Fruit fly (Drosophila melanogaster) whole organism, embryonic: Measurements from ENCODE around the gene dhd.
A peak's percentile ranks its signal among the peaks of the same experiment; 100 is the strongest.

Source experiments
- B-H1 ChIP-seq: fragments of 200-800 bp; sonication (Bioruptor generic); IDR thresholded peaks from 3 replicates; pipeline ENCODE4 v1.3.6; 2022; ENCODE audit warnings: missing biosample characterization, missing genetic modification characterization
- Bgb ChIP-seq: fragments of 200-800 bp; sonication (Bioruptor generic); IDR thresholded peaks from 2 replicates; pipeline ENCODE4 v1.3.6; 2022; ENCODE audit warnings: missing biosample characterization, missing genetic modification characterization; ENCODE audit not compliant: partially characterized antibody
- CG10543 ChIP-seq: fragments of 200-800 bp; sonication (Bioruptor generic); optimal IDR thresholded peaks from 3 replicates; lab custom pipeline; 2017; ENCODE audit warnings: missing biosample characterization, mild to moderate bottlenecking, missing genetic modification characterization, moderate library complexity
- CG12659 ChIP-seq: fragments of 200-800 bp; sonication (Bioruptor generic); optimal IDR thresholded peaks from 3 replicates; lab custom pipeline; 2017; ENCODE audit warnings: mild to moderate bottlenecking, missing biosample characterization, missing genetic modification reagents, missing genetic modification characterization
- CG13123 ChIP-seq: fragments of 200-800 bp; sonication (Bioruptor generic); optimal IDR thresholded peaks from 2 replicates; lab custom pipeline; 2016; ENCODE audit warnings: missing biosample characterization, missing genetic modification characterization
- CG13296 ChIP-seq: fragments of 200-800 bp; sonication (Bioruptor generic); optimal IDR thresholded peaks from 3 replicates; lab custom pipeline; 2018; ENCODE audit warnings: missing biosample characterization, mild to moderate bottlenecking, missing genetic modification characterization
- CG14050 ChIP-seq: fragments of 200-800 bp; sonication (Bioruptor generic); IDR thresholded peaks from 3 replicates; pipeline ENCODE4 v1.3.6; 2022; ENCODE audit warnings: missing biosample characterization, missing genetic modification characterization
- CG15601 ChIP-seq: fragments of 200-800 bp; sonication (Bioruptor generic); optimal IDR thresholded peaks from 3 replicates; lab custom pipeline; 2019; ENCODE audit warnings: missing biosample characterization, mild to moderate bottlenecking, missing genetic modification characterization, moderate library complexity
- CG17328 ChIP-seq: fragments of 200-800 bp; sonication (Bioruptor generic); IDR thresholded peaks from 2 replicates; pipeline ENCODE4 v1.3.6; 2022; ENCODE audit warnings: missing biosample characterization, missing genetic modification characterization
- CG18476 ChIP-seq: fragments of 200-800 bp; sonication (Bioruptor generic); optimal IDR thresholded peaks from 2 replicates; lab custom pipeline; 2016; ENCODE audit warnings: missing biosample characterization, mild to moderate bottlenecking, missing genetic modification characterization
- CG18599 ChIP-seq: fragments of 200-800 bp; sonication (Bioruptor generic); optimal IDR thresholded peaks from 3 replicates; lab custom pipeline; 2017; ENCODE audit warnings: missing biosample characterization, missing genetic modification characterization, mild to moderate bottlenecking, moderate library complexity, missing genetic modification reagents
- CG2199 ChIP-seq: fragments of 200-800 bp; sonication (Bioruptor generic); IDR thresholded peaks from 3 replicates; pipeline ENCODE4 v1.3.6; 2022; ENCODE audit warnings: missing biosample characterization, missing genetic modification characterization
- CG2202 ChIP-seq: fragments of 200-800 bp; sonication (Bioruptor generic); optimal IDR thresholded peaks from 2 replicates; lab custom pipeline; 2018; ENCODE audit warnings: missing biosample characterization, mild to moderate bottlenecking, missing genetic modification characterization
- CG31365 ChIP-seq: fragments of 200-800 bp; sonication (Bioruptor generic); optimal IDR thresholded peaks from 2 replicates; lab custom pipeline; 2018; ENCODE audit warnings: missing biosample characterization, mild to moderate bottlenecking, missing genetic modification characterization
- CG4360 ChIP-seq: fragments of 200-800 bp; sonication (Bioruptor generic); IDR thresholded peaks from 2 replicates; pipeline ENCODE4 v1.3.6; 2022; ENCODE audit warnings: missing biosample characterization, missing genetic modification characterization
- CG4404 ChIP-seq: fragments of 200-800 bp; sonication (Bioruptor generic); IDR thresholded peaks from 2 replicates; pipeline ENCODE4 v1.3.6; 2022; ENCODE audit warnings: missing biosample characterization, missing genetic modification characterization
- CG4854 ChIP-seq: fragments of 200-800 bp; sonication (Bioruptor generic); optimal IDR thresholded peaks from 2 replicates; lab custom pipeline; 2016; ENCODE audit warnings: missing biosample characterization, missing genetic modification characterization, inconsistent platforms
- CG5245 ChIP-seq: fragments of 200-800 bp; sonication (Bioruptor generic); optimal IDR thresholded peaks from 3 replicates; lab custom pipeline; 2016; ENCODE audit warnings: missing biosample characterization, missing genetic modification characterization
- CG6791 ChIP-seq: fragments of 200-800 bp; sonication (Bioruptor generic); IDR thresholded peaks from 3 replicates; pipeline ENCODE4 v1.3.6; 2022; ENCODE audit warnings: missing biosample characterization, missing genetic modification characterization; ENCODE audit not compliant: partially characterized antibody
- CG7745 ChIP-seq: fragments of 200-800 bp; sonication (Bioruptor generic); optimal IDR thresholded peaks from 2 replicates; lab custom pipeline; 2018; ENCODE audit warnings: missing biosample characterization, mild to moderate bottlenecking, missing genetic modification characterization, moderate library complexity
- CG8281 ChIP-seq: fragments of 200-800 bp; sonication (Bioruptor generic); optimal IDR thresholded peaks from 2 replicates; lab custom pipeline; 2018; ENCODE audit warnings: missing biosample characterization, mild to moderate bottlenecking, missing genetic modification characterization, moderate library complexity
- CoRest ChIP-seq: fragments of 200-800 bp; sonication (Bioruptor generic); optimal IDR thresholded peaks from 3 replicates; lab custom pipeline; 2018; ENCODE audit warnings: missing biosample characterization, mild to moderate bottlenecking, missing genetic modification characterization, moderate library complexity
- Dip2 ChIP-seq: fragments of 200-800 bp; sonication (Bioruptor generic); IDR thresholded peaks from 2 replicates; pipeline ENCODE4 v1.3.6; 2022; ENCODE audit warnings: missing biosample characterization, missing genetic modification characterization
- H15 ChIP-seq: fragments of 200-800 bp; sonication (Bioruptor generic); IDR thresholded peaks from 3 replicates; pipeline ENCODE4 v1.3.6; 2022; ENCODE audit warnings: missing biosample characterization, missing genetic modification characterization
- Lhr ChIP-seq: fragments of 200-800 bp; sonication (Bioruptor generic); optimal IDR thresholded peaks from 3 replicates; lab custom pipeline; 2017; ENCODE audit warnings: mild to moderate bottlenecking, missing biosample characterization, missing genetic modification reagents, missing genetic modification characterization
- Lpt ChIP-seq: fragments of >200 bp; optimal IDR thresholded peaks from 2 replicates; lab custom pipeline; 2018; ENCODE audit warnings: missing biosample characterization, missing genetic modification characterization
- MESR4 ChIP-seq: fragments of 200-800 bp; sonication (Bioruptor generic); optimal IDR thresholded peaks from 2 replicates; lab custom pipeline; 2018; ENCODE audit warnings: missing biosample characterization, mild to moderate bottlenecking, missing genetic modification characterization, moderate library complexity
- Poxn ChIP-seq: fragments of 200-800 bp; sonication (Bioruptor generic); IDR thresholded peaks from 2 replicates; pipeline ENCODE4 v1.3.6; 2022; ENCODE audit warnings: missing biosample characterization, missing genetic modification characterization
- Sry-δ ChIP-seq: fragments of 200-800 bp; sonication (Bioruptor generic); optimal IDR thresholded peaks from 2 replicates; lab custom pipeline; 2016; ENCODE audit warnings: missing biosample characterization, missing genetic modification characterization
- Taf1 ChIP-seq: fragments of 200-800 bp; sonication (Bioruptor generic); IDR thresholded peaks from 2 replicates; pipeline ENCODE4 v1.3.6; 2022; ENCODE audit warnings: missing biosample characterization, missing genetic modification characterization
- bab2 ChIP-seq: fragments of 200-800 bp; sonication (Bioruptor generic); optimal IDR thresholded peaks from 2 replicates; lab custom pipeline; 2016; ENCODE audit warnings: missing biosample characterization, missing genetic modification characterization
- dimm ChIP-seq: fragments of 200-800 bp; sonication (Bioruptor generic); IDR thresholded peaks from 2 replicates; pipeline ENCODE4 v1.3.6; 2022; ENCODE audit warnings: missing biosample characterization, missing genetic modification characterization
- ems ChIP-seq: fragments of 200-800 bp; sonication (Bioruptor generic); optimal IDR thresholded peaks from 3 replicates; lab custom pipeline; 2016; ENCODE audit warnings: missing biosample characterization, missing genetic modification characterization
- esg ChIP-seq: fragments of 200-800 bp; sonication (Bioruptor generic); conservative IDR thresholded peaks from 2 replicates; pipeline ENCODE4 v1.3.6; 2022; ENCODE audit warnings: missing biosample characterization, missing genetic modification characterization
- eyg ChIP-seq: fragments of 200-800 bp; sonication (Bioruptor generic); optimal IDR thresholded peaks from 3 replicates; lab custom pipeline; 2016; ENCODE audit warnings: missing biosample characterization, missing genetic modification characterization
- gem ChIP-seq: fragments of 200-800 bp; sonication (Bioruptor generic); optimal IDR thresholded peaks from 2 replicates; lab custom pipeline; 2019; ENCODE audit warnings: missing biosample characterization, mild to moderate bottlenecking, missing genetic modification characterization, moderate library complexity
- gsb-n ChIP-seq: fragments of 200-800 bp; sonication (Bioruptor generic); optimal IDR thresholded peaks from 3 replicates; lab custom pipeline; 2018; ENCODE audit warnings: missing biosample characterization, mild to moderate bottlenecking, missing genetic modification characterization
- insv ChIP-seq, 2 experiments: fragments of 200-800 bp; sonication (Bioruptor generic); optimal IDR thresholded peaks; 3 replicates each; lab custom pipeline; 2016 to 2018; ENCODE audit warnings: missing biosample characterization in 2 of 2, missing genetic modification characterization in 2 of 2
- knrl ChIP-seq: fragments of 200-800 bp; sonication (Bioruptor generic); IDR thresholded peaks from 3 replicates; pipeline ENCODE4 v1.3.6; 2022; ENCODE audit warnings: missing biosample characterization, missing genetic modification characterization; ENCODE audit not compliant: partially characterized antibody
- lilli ChIP-seq: fragments of 200-800 bp; sonication (Bioruptor generic); optimal IDR thresholded peaks from 3 replicates; lab custom pipeline; 2016; ENCODE audit warnings: missing biosample characterization, missing genetic modification characterization
- nmo ChIP-seq: fragments of 200-800 bp; sonication (Bioruptor generic); optimal IDR thresholded peaks from 2 replicates; lab custom pipeline; 2018; ENCODE audit warnings: missing biosample characterization, mild to moderate bottlenecking, missing genetic modification characterization, moderate library complexity
- pb ChIP-seq: fragments of 200-800 bp; sonication (Bioruptor generic); optimal IDR thresholded peaks from 3 replicates; lab custom pipeline; 2016; ENCODE audit warnings: missing biosample characterization, missing genetic modification characterization
- prd ChIP-seq, 3 experiments: fragments of >200 bp in 2 of 3; fragments of 200-800 bp in 1 of 3; sonication (Bioruptor generic) in 1 of 3; optimal IDR thresholded peaks in 2 of 3; IDR thresholded peaks in 1 of 3; 2 replicates in 2 of 3; 3 replicates in 1 of 3; pipeline versions ENCODE4 v1.3.6 to Lab custom; 2017 to 2022; ENCODE audit warnings: missing biosample characterization in 1 of 3, missing genetic modification characterization in 1 of 3
- run ChIP-seq: fragments of 200-800 bp; sonication (Bioruptor generic); optimal IDR thresholded peaks from 3 replicates; lab custom pipeline; 2018; ENCODE audit warnings: missing biosample characterization, mild to moderate bottlenecking, missing genetic modification characterization
- sc ChIP-seq, 3 experiments: fragments of >200 bp in 2 of 3; fragments of 200-800 bp in 1 of 3; sonication (Bioruptor generic) in 1 of 3; optimal IDR thresholded peaks; 2 replicates in 2 of 3; 3 replicates in 1 of 3; lab custom pipeline; 2017; ENCODE audit warnings: mild to moderate bottlenecking in 1 of 3, missing biosample characterization in 1 of 3, missing genetic modification characterization in 1 of 3, missing genetic modification reagents in 1 of 3
- sob ChIP-seq: fragments of 200-800 bp; sonication (Bioruptor generic); IDR thresholded peaks from 2 replicates; pipeline ENCODE4 v1.3.6; 2022; ENCODE audit warnings: missing biosample characterization, missing genetic modification characterization
- toy ChIP-seq: fragments of 200-800 bp; sonication (Bioruptor generic); IDR thresholded peaks from 2 replicates; pipeline ENCODE4 v1.3.6; 2022; ENCODE audit warnings: missing biosample characterization, missing genetic modification characterization
- vfl ChIP-seq: fragments of 200-800 bp; sonication (Bioruptor generic); optimal IDR thresholded peaks from 2 replicates; lab custom pipeline; 2016; ENCODE audit warnings: missing biosample characterization, missing genetic modification characterization
- yki ChIP-seq: fragments of >200 bp; optimal IDR thresholded peaks from 3 replicates; lab custom pipeline; 2018
- zen2 ChIP-seq: fragments of 200-800 bp; sonication (Bioruptor generic); IDR thresholded peaks from 3 replicates; pipeline ENCODE4 v1.3.6; 2022; ENCODE audit warnings: missing biosample characterization, missing genetic modification characterization; ENCODE audit not compliant: partially characterized antibody

Gene dhd

dm6 chrX:5332259-5332862 is 20.4 kb downstream of the dhd start, which contains the start of gene CanB (continued):
- TF ChIP-seq Lhr (GFP tag; lab: Kevin White, UChicago) (peak; percentile 48), CG4854 (GFP tag; lab: Kevin White, UChicago) (no peak), CG31365 (tag; lab: Kevin White, UChicago) (no peak), esg (no peak), CG13296 (no peak), yki (no peak), Bgb (peak; percentile 57), bab2 (GFP tag; lab: Kevin White, UChicago) (no peak), CG12659 (GFP tag; lab: Kevin White, UChicago) (no peak), CG5245 (GFP tag; lab: Kevin White, UChicago) (no peak), CG14050 (GFP tag; lab: Robert Waterston, UW) (no peak), prd (optimal IDR thresholded peaks at IDR 0.05; lab: Kevin White, UChicago) (no peak), prd (GFP tag; IDR thresholded peaks at IDR 0.05; lab: Robert Waterston, UW) (0 out of 3 replicates have a peak, but pooled peaks have one; percentile 36), CG15601 (tag; lab: Kevin White, UChicago) (no peak), B-H1 (GFP tag; lab: Robert Waterston, UW) (no peak), CG2202 (tag; lab: Kevin White, UChicago) (no peak), CG7745 (no peak), toy (GFP tag; lab: Robert Waterston, UW) (no peak), Dip2 (GFP tag; lab: Robert Waterston, UW) (no peak), CG4404 (GFP tag; lab: Robert Waterston, UW) (no peak), CG6791 (peak; percentile 74), CG18599 (GFP tag; lab: Kevin White, UChicago) (no peak), H15 (no peak), CG2199 (GFP tag; lab: Robert Waterston, UW) (no peak), gsb-n (tag; lab: Kevin White, UChicago) (no peak), MESR4 (GFP tag; lab: Kevin White, UChicago) (no peak), Poxn (GFP tag; lab: Robert Waterston, UW) (no peak), CG4360 (no peak), insv (GFP tag; optimal IDR thresholded peaks at IDR 0.05; lab: Kevin White, UChicago) (no peak), CoRest (tag; lab: Kevin White, UChicago) (peak; percentile 11), Taf1 (GFP tag; lab: Robert Waterston, UW) (no peak), dimm (GFP tag; lab: Robert Waterston, UW) (no peak), pb (GFP tag; lab: Kevin White, UChicago) (no peak), eyg (no peak), zen2 (GFP tag; lab: Robert Waterston, UW) (peak; percentile 24; the same call in 1 of the 3 replicates), Lpt (no peak), vfl (GFP tag; lab: Kevin White, UChicago) (no peak), CG10543 (GFP tag; lab: Kevin White, UChicago) (no peak), CG18476 (GFP tag; lab: Kevin White, UChicago) (no peak), lilli (GFP tag; lab: Kevin White, UChicago) (peak; percentile 16), nmo (GFP tag; lab: Kevin White, UChicago) (peak; percentile 28), run (tag; lab: Kevin White, UChicago) (no peak), CG13123 (GFP tag; lab: Kevin White, UChicago) (no peak), Sry-δ (GFP tag; lab: Kevin White, UChicago) (peak; percentile 82), gem (tag; lab: Kevin White, UChicago) (peak; percentile 29), ems (no peak), sob (GFP tag; lab: Robert Waterston, UW) (no peak), knrl (peak; percentile 70), CG17328 (0 out of 2 replicates have a peak, but pooled peaks have one; percentile 35), CG8281 (tag; lab: Kevin White, UChicago) (no peak), sc (optimal IDR thresholded peaks at IDR 0.05; lab: Kevin White, UChicago) (no peak), sc (GFP tag; optimal IDR thresholded peaks at IDR 0.05; lab: Kevin White, UChicago) (no peak)
